Worm (Caenorhabditis elegans) whole organism, late embryonic: ENCODE measurements around the gene F16G10.14.

Experiments
- C08G9.2 ChIP-seq: sonication (generic microtip); optimal IDR thresholded peaks from 2 replicates; lab custom pipeline; 2016; ENCODE audit warnings: mild to moderate bottlenecking, missing genetic modification characterization, moderate library complexity, missing compliant biosample characterization
- T23F11.4 ChIP-seq: fragments of 200-800 bp; sonication (Bioruptor generic); optimal IDR thresholded peaks from 2 replicates; lab custom pipeline; 2018; ENCODE audit warnings: mild to moderate bottlenecking, missing genetic modification characterization, missing compliant biosample characterization
- ama-1 ChIP-seq: fragments of 150-350 bp; optimal IDR thresholded peaks from 2 replicates; lab custom pipeline; 2014
- ceh-2 ChIP-seq: sonication (generic microtip); optimal IDR thresholded peaks from 2 replicates; lab custom pipeline; 2016; ENCODE audit warnings: missing genotype, missing genetic modification characterization, missing compliant biosample characterization
- ceh-22 ChIP-seq: sonication (generic microtip); optimal IDR thresholded peaks from 2 replicates; lab custom pipeline; 2017; ENCODE audit warnings: missing biosample characterization, missing genetic modification characterization
- ceh-24 ChIP-seq: sonication (generic microtip); optimal IDR thresholded peaks from 2 replicates; lab custom pipeline; 2016; ENCODE audit warnings: mild to moderate bottlenecking, missing genetic modification characterization, missing compliant biosample characterization
- ceh-30 ChIP-seq: fragments of 150-350 bp; optimal IDR thresholded peaks from 2 replicates; lab custom pipeline; 2014; ENCODE audit warnings: missing biosample characterization, missing genetic modification characterization
- ceh-31 ChIP-seq: sonication (generic microtip); optimal IDR thresholded peaks from 2 replicates; lab custom pipeline; 2016; ENCODE audit warnings: missing genetic modification characterization, missing compliant biosample characterization
- ceh-45 ChIP-seq: fragments of 200-800 bp; sonication (Bioruptor generic); IDR thresholded peaks from 2 replicates; pipeline ENCODE4 v1.3.6; 2022; ENCODE audit warnings: missing genetic modification reagents, missing genetic modification characterization, missing compliant biosample characterization
- ceh-48 ChIP-seq: sonication (generic microtip); optimal IDR thresholded peaks from 2 replicates; lab custom pipeline; 2016; ENCODE audit warnings: missing genetic modification characterization, inconsistent platforms, missing compliant biosample characterization
- dmd-4 ChIP-seq: sonication (generic microtip); optimal IDR thresholded peaks from 2 replicates; lab custom pipeline; 2016; ENCODE audit warnings: borderline replicate concordance, missing genetic modification characterization, missing compliant biosample characterization
- elt-2 ChIP-seq: sonication (generic microtip); optimal IDR thresholded peaks from 2 replicates; lab custom pipeline; 2016; ENCODE audit warnings: missing genetic modification reagents, missing genetic modification characterization, missing compliant biosample characterization
- elt-4 ChIP-seq: sonication (generic microtip); optimal IDR thresholded peaks from 2 replicates; lab custom pipeline; 2016; ENCODE audit warnings: missing genetic modification characterization, missing compliant biosample characterization
- ets-4 ChIP-seq: sonication (generic microtip); optimal IDR thresholded peaks from 2 replicates; lab custom pipeline; 2016; ENCODE audit warnings: missing genetic modification characterization, missing compliant biosample characterization
- eyg-1 ChIP-seq: sonication (generic microtip); optimal IDR thresholded peaks from 2 replicates; lab custom pipeline; 2016; ENCODE audit warnings: missing genotype, missing genetic modification characterization, missing compliant biosample characterization
- fkh-6 ChIP-seq: sonication (generic microtip); optimal IDR thresholded peaks from 2 replicates; lab custom pipeline; 2016; ENCODE audit warnings: missing genetic modification characterization, missing compliant biosample characterization
- gmeb-2 ChIP-seq: sonication (generic microtip); optimal IDR thresholded peaks from 2 replicates; lab custom pipeline; 2016; ENCODE audit warnings: missing genetic modification characterization, inconsistent platforms, missing compliant biosample characterization
- hlh-13 ChIP-seq: fragments of 200-800 bp; sonication (Bioruptor generic); optimal IDR thresholded peaks from 2 replicates; lab custom pipeline; 2018; ENCODE audit warnings: mild to moderate bottlenecking, missing genetic modification characterization, missing compliant biosample characterization
- hlh-15 ChIP-seq: sonication (generic microtip); optimal IDR thresholded peaks from 2 replicates; lab custom pipeline; 2016; ENCODE audit warnings: missing genetic modification characterization, missing compliant biosample characterization
- hlh-30 ChIP-seq: sonication (generic microtip); optimal IDR thresholded peaks from 2 replicates; lab custom pipeline; 2017; ENCODE audit warnings: antibody characterized with exemption, missing genetic modification characterization, missing compliant biosample characterization; ENCODE audit not compliant: insufficient read depth
- hlh-6 ChIP-seq: sonication (generic microtip); optimal IDR thresholded peaks from 2 replicates; lab custom pipeline; 2016; ENCODE audit warnings: missing genotype, missing genetic modification characterization, missing compliant biosample characterization
- lim-6 ChIP-seq: sonication (generic microtip); optimal IDR thresholded peaks from 2 replicates; lab custom pipeline; 2016; ENCODE audit warnings: missing genetic modification characterization, missing compliant biosample characterization
- nfya-1 ChIP-seq: sonication (generic microtip); optimal IDR thresholded peaks from 2 replicates; lab custom pipeline; 2017; ENCODE audit warnings: missing genetic modification characterization, mild to moderate bottlenecking, missing compliant biosample characterization, antibody characterized with exemption, moderate library complexity
- nhr-232 ChIP-seq: sonication (generic microtip); optimal IDR thresholded peaks from 2 replicates; lab custom pipeline; 2016; ENCODE audit warnings: missing genetic modification characterization, missing compliant biosample characterization
- npax-4 ChIP-seq: sonication (generic microtip); optimal IDR thresholded peaks from 2 replicates; lab custom pipeline; 2016; ENCODE audit warnings: missing genetic modification characterization, missing compliant biosample characterization
- odd-2 ChIP-seq: sonication (generic microtip); optimal IDR thresholded peaks from 2 replicates; lab custom pipeline; 2017; ENCODE audit warnings: antibody characterized with exemption, mild to moderate bottlenecking, missing genetic modification characterization, missing compliant biosample characterization
- pag-3 ChIP-seq: sonication (generic microtip); optimal IDR thresholded peaks from 2 replicates; lab custom pipeline; 2016; ENCODE audit warnings: missing compliant biosample characterization, missing genetic modification characterization, borderline replicate concordance
- pat-9 ChIP-seq: fragments of 200-800 bp; sonication (Bioruptor generic); optimal IDR thresholded peaks from 2 replicates; lab custom pipeline; 2018; ENCODE audit warnings: mild to moderate bottlenecking, missing genetic modification characterization, moderate library complexity, missing compliant biosample characterization
- pha-2 ChIP-seq: sonication (generic microtip); optimal IDR thresholded peaks from 2 replicates; lab custom pipeline; 2017; ENCODE audit warnings: mild to moderate bottlenecking, missing genetic modification characterization, missing compliant biosample characterization
- pqm-1 ChIP-seq: sonication (generic microtip); optimal IDR thresholded peaks from 2 replicates; lab custom pipeline; 2016; ENCODE audit warnings: missing genetic modification characterization, missing compliant biosample characterization
- pros-1 ChIP-seq: fragments of 150-350 bp; optimal IDR thresholded peaks from 2 replicates; lab custom pipeline; 2014; ENCODE audit warnings: missing biosample characterization, missing genetic modification reagents, missing genetic modification characterization
- rnt-1 ChIP-seq: sonication (generic microtip); optimal IDR thresholded peaks from 2 replicates; lab custom pipeline; 2016; ENCODE audit warnings: missing genetic modification characterization, missing compliant biosample characterization
- sdc-2 ChIP-seq: sonication (generic microtip); optimal IDR thresholded peaks from 2 replicates; lab custom pipeline; 2016; ENCODE audit warnings: missing genotype, missing genetic modification characterization, missing compliant biosample characterization
- sox-4 ChIP-seq: sonication (generic microtip); optimal IDR thresholded peaks from 2 replicates; lab custom pipeline; 2017; ENCODE audit warnings: mild to moderate bottlenecking, missing genetic modification characterization, inconsistent platforms, missing compliant biosample characterization
- tbx-7 ChIP-seq: sonication (generic microtip); optimal IDR thresholded peaks from 2 replicates; lab custom pipeline; 2016; ENCODE audit warnings: missing genotype, missing genetic modification characterization, missing compliant biosample characterization
- unc-3 ChIP-seq, 2 experiments: fragments of 200-800 bp in 1 of 2; sonication (Bioruptor generic) in 1 of 2; sonication (generic microtip) in 1 of 2; conservative IDR thresholded peaks in 1 of 2; optimal IDR thresholded peaks in 1 of 2; 2 replicates each; pipeline versions ENCODE4 v1.3.6 to Lab custom; 2016 to 2022; ENCODE audit warnings: missing compliant biosample characterization in 2 of 2, missing genetic modification characterization in 2 of 2, missing genetic modification reagents in 1 of 2
- unc-42 ChIP-seq: sonication (generic microtip); optimal IDR thresholded peaks from 2 replicates; lab custom pipeline; 2016; ENCODE audit warnings: missing genotype, missing genetic modification characterization, missing compliant biosample characterization
- unc-55 ChIP-seq: sonication (generic microtip); optimal IDR thresholded peaks from 2 replicates; lab custom pipeline; 2017; ENCODE audit warnings: missing biosample characterization, missing genetic modification reagents, missing genetic modification characterization
- zip-5 ChIP-seq: sonication (generic microtip); optimal IDR thresholded peaks from 2 replicates; lab custom pipeline; 2016; ENCODE audit warnings: missing genetic modification characterization, missing compliant biosample characterization
- ztf-16 ChIP-seq: sonication (generic microtip); optimal IDR thresholded peaks from 2 replicates; lab custom pipeline; 2017; ENCODE audit warnings: missing genetic modification characterization, missing compliant biosample characterization

The F16G10.14 gene

ce11 chrII:2380174-2380573 lies 18.6 kb downstream of the F16G10.14 start, which contains the start of gene F16G10.7:
F16G10.7 (minus strand) TSS chrII:2380274.
- TF ChIP-seq nfya-1 (peak; percentile 6), gmeb-2 (tag; lab: Kevin White, UChicago) (no peak)

DNA sequence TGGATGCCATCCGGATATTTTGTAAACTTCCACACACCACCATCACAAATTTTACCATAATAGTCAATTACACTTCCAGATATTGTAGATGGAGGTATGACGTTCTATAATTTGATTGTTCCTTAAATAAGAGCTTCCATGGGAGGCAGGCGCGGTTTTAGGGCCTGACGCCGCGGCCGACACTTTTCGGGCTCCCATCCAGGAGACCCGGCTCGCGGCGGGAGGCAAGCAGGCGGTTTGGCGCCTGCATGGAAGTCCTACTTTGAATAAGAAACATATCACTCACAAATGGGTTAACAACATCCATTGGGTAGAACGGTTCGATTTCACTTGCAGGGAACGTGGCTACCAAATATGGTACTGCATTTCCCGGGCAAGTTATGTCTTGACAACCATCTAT lies 19.1 kb downstream of the F16G10.14 start:
- no peak for TF ChIP-seq npax-4
- no peak for TF ChIP-seq pag-3
- no peak for TF ChIP-seq unc-55

DNA sequence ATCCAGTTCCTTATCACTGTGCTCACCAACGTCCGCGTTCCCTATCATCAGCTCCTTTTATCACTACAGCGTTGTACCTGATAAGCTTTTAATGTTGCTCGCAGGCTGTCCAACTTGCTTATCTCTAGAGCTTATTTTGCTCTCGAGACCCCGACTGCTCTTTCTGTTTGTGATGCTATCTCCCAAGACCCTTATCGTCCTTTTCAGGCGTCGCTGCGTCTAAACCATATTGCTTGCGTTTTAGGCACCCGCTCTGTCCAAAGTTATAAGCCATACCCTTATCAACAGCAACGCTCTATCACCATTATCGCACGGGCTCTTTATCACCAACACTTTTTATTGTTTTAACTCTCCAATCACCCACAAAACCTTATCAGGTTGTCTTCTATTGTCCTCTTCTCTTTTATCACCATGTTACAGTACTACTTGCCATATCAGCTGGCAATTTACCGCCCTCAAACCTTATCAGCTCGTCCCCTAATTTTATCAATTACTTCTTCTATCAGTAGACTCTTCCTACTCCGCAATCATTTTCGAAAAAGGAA lies 20.2 kb downstream of the F16G10.14 start:
- TF ChIP-seq C08G9.2 (tag; lab: Kevin White, UChicago) (no peak), hlh-6 (tag; lab: Kevin White, UChicago) (no peak), rnt-1 (no peak), nhr-232 (no peak), ceh-24 (no peak), elt-4 (tag; lab: Kevin White, UChicago) (peak; percentile 36), sox-4 (no peak), zip-5 (tag; lab: Kevin White, UChicago) (peak; percentile 70), ceh-31 (tag; lab: Kevin White, UChicago) (no peak), fkh-6 (no peak), ets-4 (tag; lab: Kevin White, UChicago) (peak; percentile 57), elt-2 (peak; percentile 100), npax-4 (no peak), unc-3 (GFP tag; conservative IDR thresholded peaks at IDR 0.05; lab: Robert Waterston, UW) (no peak), unc-3 (tag; optimal IDR thresholded peaks at IDR 0.05; lab: Kevin White, UChicago) (no peak), pqm-1 (tag; lab: Kevin White, UChicago) (peak; percentile 98), hlh-30 (tag; lab: Kevin White, UChicago) (no peak), hlh-13 (GFP tag; lab: Kevin White, UChicago) (no peak)

DNA sequence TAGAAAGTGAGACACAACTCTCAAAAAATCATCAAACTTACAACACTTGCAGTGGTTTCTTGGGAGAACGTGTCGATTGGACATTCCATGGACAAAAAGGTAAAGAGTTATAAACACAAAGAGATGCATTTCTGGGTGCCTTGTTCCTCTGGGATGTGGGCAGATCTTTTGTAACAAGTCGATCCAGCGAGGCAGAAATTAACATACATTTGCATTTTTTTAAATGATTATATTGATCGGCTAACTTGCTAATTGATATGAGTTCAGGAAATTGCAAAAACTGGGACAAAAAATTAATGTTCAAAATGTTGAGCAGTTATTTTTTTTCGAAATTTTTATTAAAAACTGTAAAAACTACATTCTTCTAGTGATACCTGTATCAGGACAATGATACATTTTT lies 21.0 kb downstream of the F16G10.14 start, which contains the start of gene F16G10.6:
Gene F16G10.6 (minus strand): TSS at position 101 of the 400 bp plus-strand sequence.
- TF ChIP-seq hlh-15 (tag; lab: Kevin White, UChicago) = no peak

- TF ChIP-seq C08G9.2 (tag; lab: Kevin White, UChicago) (no peak), ceh-48 (tag; lab: Kevin White, UChicago) (no peak), pros-1 (no peak), lim-6 (tag; lab: Kevin White, UChicago) (no peak)
These were observed 23.8 kb downstream of the F16G10.14 start, which contains the start of gene F16G10.2 for ce11 chrII:2374973-2375372. F16G10.2 (plus strand) TSS chrII:2375273.

ce11 chrII:2372090-2372489 lies 26.7 kb downstream of the F16G10.14 start, which contains the start of gene F16G10.3:
F16G10.3 (plus strand) TSS chrII:2372390.
- no peak for TF ChIP-seq ceh-24
- no peak for TF ChIP-seq ceh-30 (tag; lab: Kevin White, UChicago)
- no peak for TF ChIP-seq ceh-22 (tag; lab: Kevin White, UChicago)

- TF ChIP-seq sox-4 = no peak
- no peak for TF ChIP-seq pha-2 (tag; lab: Kevin White, UChicago)
- no peak for TF ChIP-seq pat-9
- TF ChIP-seq unc-42 (tag; lab: Kevin White, UChicago) = no peak
- no peak for TF ChIP-seq dmd-4 (tag; lab: Kevin White, UChicago)
- no peak for TF ChIP-seq T23F11.4 (GFP tag; lab: Kevin White, UChicago)
- TF ChIP-seq ceh-45 (GFP tag; lab: Robert Waterston, UW) = no peak
- no peak for TF ChIP-seq ztf-16
- TF ChIP-seq hlh-13 (GFP tag; lab: Kevin White, UChicago) = no peak
- TF ChIP-seq ama-1 (lab: Kevin White, UChicago) = no peak
- no peak for TF ChIP-seq npax-4
- no peak for TF ChIP-seq hlh-6 (tag; lab: Kevin White, UChicago)
- no peak for TF ChIP-seq sdc-2
- TF ChIP-seq tbx-7 (tag; lab: Kevin White, UChicago) = no peak
- no peak for TF ChIP-seq odd-2 (tag; lab: Kevin White, UChicago)
- no peak for TF ChIP-seq ceh-2
- TF ChIP-seq nfya-1 = no peak
- no peak for TF ChIP-seq eyg-1
- TF ChIP-seq, all 69 proteins: peak for 0
These were observed 29.8 kb downstream of the F16G10.14 start, which contains the start of gene hpo-25 for ce11 chrII:2368956-2369355. hpo-25 (plus strand) TSS chrII:2369256.
